Fruit fly (Drosophila melanogaster): ENCODE measurements around the gene Ets97D.

Gene Ets97D

DNA sequence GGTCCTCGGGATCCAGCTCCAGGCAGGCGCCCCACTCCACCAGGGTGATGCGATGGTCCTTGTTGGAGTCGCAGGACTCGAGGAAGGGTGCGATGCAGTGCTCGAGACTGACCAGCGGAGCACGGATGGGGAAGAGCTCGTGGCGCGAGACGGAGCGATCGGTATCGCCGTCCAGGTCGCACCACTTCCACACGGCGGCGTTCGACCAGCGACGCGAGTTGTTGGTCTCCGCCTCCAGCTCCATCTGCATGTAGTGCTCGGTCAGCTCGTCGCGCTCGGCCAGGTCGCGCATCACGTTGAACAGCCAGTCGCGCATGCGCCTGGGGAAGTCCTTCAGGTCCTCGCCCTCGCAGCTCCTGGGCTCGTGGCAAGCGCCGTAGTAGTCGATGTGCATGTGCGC lies 43.3 kb downstream of the Ets97D start:
- no peak for TF ChIP-seq cic (GFP tag; optimal IDR thresholded peaks at IDR 0.05)

DNA sequence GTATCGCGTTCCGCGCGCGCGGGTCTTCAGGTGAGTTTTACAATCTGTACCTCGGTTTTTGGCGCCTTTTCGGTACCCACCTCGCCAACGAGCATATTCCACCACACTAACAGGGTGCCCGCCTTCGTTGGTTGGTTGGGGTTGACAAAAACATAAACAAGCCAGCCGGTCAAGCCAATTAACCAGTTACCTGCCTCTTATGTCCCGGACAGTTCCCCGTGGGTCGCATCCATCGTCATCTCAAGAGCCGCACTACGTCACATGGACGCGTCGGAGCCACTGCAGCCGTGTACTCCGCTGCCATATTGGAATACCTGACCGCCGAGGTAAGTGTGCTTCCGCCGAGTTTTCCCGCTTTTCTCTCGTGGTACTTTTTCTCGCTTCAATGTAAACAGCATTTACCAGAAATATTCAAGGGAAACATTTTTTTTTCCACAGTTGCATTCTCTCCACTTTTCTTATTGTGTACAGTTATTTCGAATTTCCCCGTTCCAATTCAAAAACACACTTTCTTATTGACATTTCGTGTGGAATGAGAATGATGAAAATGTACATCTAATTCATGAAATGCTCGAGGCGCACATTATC lies 45.1 kb downstream of the Ets97D start:
- TF ChIP-seq CG14711 (tag; optimal IDR thresholded peaks at IDR 0.05) (no peak), ovo (GFP tag; optimal IDR thresholded peaks at IDR 0.05) (no peak), Crg-1 (GFP tag; optimal IDR thresholded peaks at IDR 0.05) (no peak), toe (GFP tag; optimal IDR thresholded peaks at IDR 0.05) (no peak), CG1620 (GFP tag; optimal IDR thresholded peaks at IDR 0.05) (no peak)

dm6 chr3R:26866577-26867456 lies 45.9 kb downstream of the Ets97D start, which contains the start of the genes ball and His2Av:
Gene ball (minus strand): TSS chr3R:26866807.
Gene His2Av (plus strand): TSS chr3R:26866929.
- TF ChIP-seq Hr96 (GFP tag; optimal IDR thresholded peaks at IDR 0.05) (peak; percentile 89), cic (GFP tag; optimal IDR thresholded peaks at IDR 0.05) (peak; percentile 36), CG1620 (GFP tag; optimal IDR thresholded peaks at IDR 0.05) (peak; percentile 82), toe (GFP tag; optimal IDR thresholded peaks at IDR 0.05) (peak; percentile 91), kay (GFP tag; ENCODE audit: borderline replicate concordance) (no peak), CG33017 (tag; optimal IDR thresholded peaks at IDR 0.05) (peak; percentile 27), Clk (GFP tag; optimal IDR thresholded peaks at IDR 0.05) (peak; percentile 81), CG7045 (GFP tag; optimal IDR thresholded peaks at IDR 0.05) (peak; percentile 60), bab1 (GFP tag; optimal IDR thresholded peaks at IDR 0.05) (peak; percentile 80), CG14711 (tag; optimal IDR thresholded peaks at IDR 0.05) (peak; percentile 99), CG5204 (GFP tag; optimal IDR thresholded peaks at IDR 0.05) (no peak), cnc (optimal IDR thresholded peaks at IDR 0.05) (no peak), pad (GFP tag; optimal IDR thresholded peaks at IDR 0.05) (peak; percentile 66), CG11617 (GFP tag; optimal IDR thresholded peaks at IDR 0.05) (peak; percentile 77), CG7101 (tag; optimal IDR thresholded peaks at IDR 0.05) (peak; percentile 77), Mnt (GFP tag; optimal IDR thresholded peaks at IDR 0.05) (peak; percentile 72), CG12768 (GFP tag; optimal IDR thresholded peaks at IDR 0.05) (peak; percentile 73), Crg-1 (GFP tag; optimal IDR thresholded peaks at IDR 0.05) (peak; percentile 81), tj (GFP tag; optimal IDR thresholded peaks at IDR 0.05) (peak; percentile 78), ovo (GFP tag; optimal IDR thresholded peaks at IDR 0.05) (peak; percentile 58)

dm6 chr3R:26862848-26863448 lies 49.7 kb downstream of the Ets97D start, which contains the start of the genes Lerp and IntS12:
Gene Lerp (minus strand): TSS chr3R:26863130.
Gene IntS12 (plus strand): TSS chr3R:26863376.
- TF ChIP-seq CG33017 (tag; optimal IDR thresholded peaks at IDR 0.05) (no peak), bab1 (GFP tag; optimal IDR thresholded peaks at IDR 0.05) (peak; percentile 28), CG11617 (GFP tag; optimal IDR thresholded peaks at IDR 0.05) (no peak), cnc (optimal IDR thresholded peaks at IDR 0.05) (no peak), Clk (GFP tag; optimal IDR thresholded peaks at IDR 0.05) (no peak), Mnt (GFP tag; optimal IDR thresholded peaks at IDR 0.05) (no peak), Crg-1 (GFP tag; optimal IDR thresholded peaks at IDR 0.05) (no peak), CG7101 (tag; optimal IDR thresholded peaks at IDR 0.05) (peak; percentile 3), CG14711 (tag; optimal IDR thresholded peaks at IDR 0.05) (peak; percentile 24), cic (GFP tag; optimal IDR thresholded peaks at IDR 0.05) (no peak), Hr96 (GFP tag; optimal IDR thresholded peaks at IDR 0.05) (no peak), CG7045 (GFP tag; optimal IDR thresholded peaks at IDR 0.05) (no peak), kay (GFP tag; ENCODE audit: borderline replicate concordance) (no peak), CG12768 (GFP tag; optimal IDR thresholded peaks at IDR 0.05) (no peak)

- TF ChIP-seq Crg-1 (GFP tag; optimal IDR thresholded peaks at IDR 0.05) (no peak), CG7101 (tag; optimal IDR thresholded peaks at IDR 0.05) (no peak), CG7045 (GFP tag; optimal IDR thresholded peaks at IDR 0.05) (no peak)
Observed at dm6 chr3R:26862213-26862612, 50.5 kb downstream of the Ets97D start.

Measured in whole organism, adult.